Fruit fly (Drosophila melanogaster): ENCODE measurements around the gene Mgat2.

The Mgat2 gene

dm6 chr3R:30055915-30056544 is 34.0 kb upstream of the Mgat2 start, which contains the start of the genes Rpp14b and spn-A:
Rpp14b (plus strand) TSS chr3R:30055957.
spn-A (minus strand) TSS chr3R:30056037.
- TF ChIP-seq pan (optimal IDR thresholded peaks at IDR 0.05) (no peak), EcR (GFP tag; optimal IDR thresholded peaks at IDR 0.05) (no peak), psq (optimal IDR thresholded peaks at IDR 0.05) (no peak), usp (GFP tag; optimal IDR thresholded peaks at IDR 0.05) (no peak), Dll (optimal IDR thresholded peaks at IDR 0.05) (no peak), CG8478 (optimal IDR thresholded peaks at IDR 0.05) (no peak)

dm6 chr3R:30052455-30053046 is 30.5 kb upstream of the Mgat2 start, which contains the start of gene Jasper:
Jasper (plus strand) TSS chr3R:30052514.
- TF ChIP-seq Dll (optimal IDR thresholded peaks at IDR 0.05) (no peak), CG8478 (optimal IDR thresholded peaks at IDR 0.05) (no peak), psq (optimal IDR thresholded peaks at IDR 0.05) (no peak), EcR (GFP tag; optimal IDR thresholded peaks at IDR 0.05) (no peak), usp (GFP tag; optimal IDR thresholded peaks at IDR 0.05) (no peak), pan (optimal IDR thresholded peaks at IDR 0.05) (no peak)

dm6 chr3R:30051933-30052332 is 29.9 kb upstream of the Mgat2 start, which contains the start of gene CG15528:
CG15528 (minus strand) TSS chr3R:30052112.
- TF ChIP-seq EcR (GFP tag; optimal IDR thresholded peaks at IDR 0.05) (no peak), CG8478 (optimal IDR thresholded peaks at IDR 0.05) (no peak), psq (optimal IDR thresholded peaks at IDR 0.05) (no peak)

- no peak for TF ChIP-seq usp (GFP tag; optimal IDR thresholded peaks at IDR 0.05)
- TF ChIP-seq pan (optimal IDR thresholded peaks at IDR 0.05) = no peak
- TF ChIP-seq CG8478 (optimal IDR thresholded peaks at IDR 0.05) = no peak
- no peak for TF ChIP-seq psq (optimal IDR thresholded peaks at IDR 0.05)
- TF ChIP-seq EcR (GFP tag; optimal IDR thresholded peaks at IDR 0.05) = no peak
- no peak for TF ChIP-seq Dll (optimal IDR thresholded peaks at IDR 0.05)
Measured at dm6 chr3R:30050448-30050847, 28.4 kb upstream of the Mgat2 start.

- TF ChIP-seq CG8478 (optimal IDR thresholded peaks at IDR 0.05) = no peak
- no peak for TF ChIP-seq pan (optimal IDR thresholded peaks at IDR 0.05)
- no peak for TF ChIP-seq EcR (GFP tag; optimal IDR thresholded peaks at IDR 0.05)
- no peak for TF ChIP-seq psq (optimal IDR thresholded peaks at IDR 0.05)
- TF ChIP-seq Dll (optimal IDR thresholded peaks at IDR 0.05) = no peak
- no peak for TF ChIP-seq usp (GFP tag; optimal IDR thresholded peaks at IDR 0.05)
Measured at dm6 chr3R:30046029-30047001, 24.3 kb upstream of the Mgat2 start, which contains the start of the genes RpL32 and CG7943. RpL32 (minus strand) TSS chr3R:30046161. CG7943 (plus strand) TSS chr3R:30046470.

dm6 chr3R:30043139-30043744 is 21.2 kb upstream of the Mgat2 start, which contains the start of gene Sry-delta:
Sry-delta (plus strand) TSS chr3R:30043341.
- no peak for TF ChIP-seq Dll (optimal IDR thresholded peaks at IDR 0.05)
- TF ChIP-seq pan (optimal IDR thresholded peaks at IDR 0.05) = no peak
- TF ChIP-seq usp (GFP tag; optimal IDR thresholded peaks at IDR 0.05) = no peak
- no peak for TF ChIP-seq psq (optimal IDR thresholded peaks at IDR 0.05)
- no peak for TF ChIP-seq EcR (GFP tag; optimal IDR thresholded peaks at IDR 0.05)
- no peak for TF ChIP-seq CG8478 (optimal IDR thresholded peaks at IDR 0.05)

dm6 chr3R:30040879-30041278 is 18.9 kb upstream of the Mgat2 start:
- no peak for TF ChIP-seq EcR (GFP tag; optimal IDR thresholded peaks at IDR 0.05)
- no peak for TF ChIP-seq psq (optimal IDR thresholded peaks at IDR 0.05)

- TF ChIP-seq EcR (GFP tag; optimal IDR thresholded peaks at IDR 0.05) (no peak), psq (optimal IDR thresholded peaks at IDR 0.05) (no peak), CG8478 (optimal IDR thresholded peaks at IDR 0.05) (no peak), pan (optimal IDR thresholded peaks at IDR 0.05) (no peak), Dll (optimal IDR thresholded peaks at IDR 0.05) (no peak), usp (GFP tag; optimal IDR thresholded peaks at IDR 0.05) (no peak)
Measured at dm6 chr3R:30039494-30039893, 17.5 kb upstream of the Mgat2 start, which contains the start of the genes janA, Sry-alpha and Sry-beta. janA (minus strand) TSS chr3R:30039533. Sry-alpha (plus strand) TSS chr3R:30039719. Sry-beta (plus strand) TSS chr3R:30039719.

dm6 chr3R:30038628-30039027 is 16.6 kb upstream of the Mgat2 start, which contains the start of gene janB:
janB (minus strand) TSS chr3R:30038728.
- no peak for TF ChIP-seq EcR (GFP tag; optimal IDR thresholded peaks at IDR 0.05)
- no peak for TF ChIP-seq pan (optimal IDR thresholded peaks at IDR 0.05)
- TF ChIP-seq psq (optimal IDR thresholded peaks at IDR 0.05) = no peak
- TF ChIP-seq usp (GFP tag; optimal IDR thresholded peaks at IDR 0.05) = no peak
- TF ChIP-seq Dll (optimal IDR thresholded peaks at IDR 0.05) = no peak
- no peak for TF ChIP-seq CG8478 (optimal IDR thresholded peaks at IDR 0.05)

- no peak for TF ChIP-seq psq (optimal IDR thresholded peaks at IDR 0.05)
- no peak for TF ChIP-seq CG8478 (optimal IDR thresholded peaks at IDR 0.05)
Measured at dm6 chr3R:30037630-30038029, 15.6 kb upstream of the Mgat2 start, which contains the start of gene ocn. ocn (minus strand) TSS chr3R:30037730.

- TF ChIP-seq Dll (optimal IDR thresholded peaks at IDR 0.05) (no peak), pan (optimal IDR thresholded peaks at IDR 0.05) (no peak), EcR (GFP tag; optimal IDR thresholded peaks at IDR 0.05) (no peak), psq (optimal IDR thresholded peaks at IDR 0.05) (no peak), CG8478 (optimal IDR thresholded peaks at IDR 0.05) (no peak), usp (GFP tag; optimal IDR thresholded peaks at IDR 0.05) (no peak)
Measured at dm6 chr3R:30036609-30037008, 14.6 kb upstream of the Mgat2 start, which contains the start of gene ZIPIC. ZIPIC (minus strand) TSS chr3R:30036870.

Data from whole organism.